Fruit fly (Drosophila melanogaster) whole organism, prepupa: ENCODE data around the gene rt.

Source experiments
- Blimp-1 ChIP-seq: fragments of 200-800 bp; sonication (Bioruptor generic); optimal IDR thresholded peaks from 3 replicates; lab custom pipeline; 2017; ENCODE audit warnings: missing biosample characterization, missing genetic modification characterization, mild to moderate bottlenecking, moderate library complexity, missing genetic modification reagents
- CG10631 ChIP-seq: fragments of 200-800 bp; sonication (Bioruptor generic); optimal IDR thresholded peaks from 2 replicates; lab custom pipeline; 2016; ENCODE audit warnings: missing biosample characterization, missing genetic modification characterization
- CG10669 ChIP-seq: fragments of 200-800 bp; sonication (Bioruptor generic); optimal IDR thresholded peaks from 3 replicates; lab custom pipeline; 2018; ENCODE audit warnings: missing biosample characterization, mild to moderate bottlenecking, missing genetic modification characterization, moderate library complexity
- CG11294 ChIP-seq: fragments of 200-800 bp; sonication (Bioruptor generic); IDR thresholded peaks from 2 replicates; pipeline ENCODE4 v1.3.6; 2022; ENCODE audit warnings: missing biosample characterization, missing genetic modification characterization
- CG11902 ChIP-seq: fragments of 200-800 bp; sonication (Bioruptor generic); optimal IDR thresholded peaks from 3 replicates; lab custom pipeline; 2016; ENCODE audit warnings: missing biosample characterization, missing genetic modification characterization
- CG15336 ChIP-seq: fragments of 200-800 bp; sonication (Bioruptor generic); IDR thresholded peaks from 2 replicates; pipeline ENCODE4 v1.3.6; 2022; ENCODE audit warnings: missing biosample characterization, missing genetic modification characterization
- CG1621 ChIP-seq: fragments of 200-800 bp; sonication (Bioruptor generic); optimal IDR thresholded peaks from 3 replicates; lab custom pipeline; 2018; ENCODE audit warnings: missing biosample characterization, mild to moderate bottlenecking, missing genetic modification characterization
- CG3032 ChIP-seq: fragments of 200-800 bp; optimal IDR thresholded peaks from 2 replicates; lab custom pipeline; 2019; ENCODE audit warnings: missing biosample characterization, mild to moderate bottlenecking, missing genetic modification characterization, moderate library complexity
- CG31627 ChIP-seq: fragments of 200-800 bp; sonication (Bioruptor generic); optimal IDR thresholded peaks from 3 replicates; lab custom pipeline; 2016; ENCODE audit warnings: missing biosample characterization, missing genetic modification characterization
- CG32006 ChIP-seq: fragments of 200-800 bp; sonication (Bioruptor generic); optimal IDR thresholded peaks from 3 replicates; lab custom pipeline; 2017; ENCODE audit warnings: missing biosample characterization, mild to moderate bottlenecking, missing genetic modification characterization
- CG34406 ChIP-seq: fragments of 200-800 bp; sonication (Bioruptor generic); optimal IDR thresholded peaks from 3 replicates; lab custom pipeline; 2016; ENCODE audit warnings: missing biosample characterization, missing genetic modification characterization
- CG3919 ChIP-seq: fragments of 200-800 bp; sonication (Bioruptor generic); optimal IDR thresholded peaks from 3 replicates; lab custom pipeline; 2016; ENCODE audit warnings: missing biosample characterization, missing genetic modification characterization
- CG4318 ChIP-seq: fragments of 200-800 bp; sonication (Bioruptor generic); optimal IDR thresholded peaks from 3 replicates; lab custom pipeline; 2017; ENCODE audit warnings: missing biosample characterization, mild to moderate bottlenecking, missing genetic modification characterization
- CG6163 ChIP-seq: fragments of 200-800 bp; sonication (Bioruptor generic); IDR thresholded peaks from 3 replicates; pipeline ENCODE4 v1.3.6; 2022; ENCODE audit warnings: missing biosample characterization, missing genetic modification characterization
- CG6854 ChIP-seq: fragments of 200-800 bp; sonication (Bioruptor generic); optimal IDR thresholded peaks from 2 replicates; lab custom pipeline; 2017; ENCODE audit warnings: missing biosample characterization, mild to moderate bottlenecking, missing genetic modification characterization
- CG7368 ChIP-seq: fragments of 200-800 bp; sonication (Bioruptor generic); optimal IDR thresholded peaks from 3 replicates; lab custom pipeline; 2016; ENCODE audit warnings: missing biosample characterization, missing genetic modification characterization
- CG8119 ChIP-seq: fragments of 200-800 bp; sonication (Bioruptor generic); IDR thresholded peaks from 3 replicates; pipeline ENCODE4 v1.3.6; 2022; ENCODE audit warnings: missing biosample characterization, missing genetic modification characterization
- CG8319 ChIP-seq: fragments of 200-800 bp; sonication (Bioruptor generic); optimal IDR thresholded peaks from 3 replicates; lab custom pipeline; 2016; ENCODE audit warnings: missing biosample characterization, missing genetic modification characterization
- Eip75B ChIP-seq: fragments of 200-800 bp; sonication (Bioruptor generic); optimal IDR thresholded peaks from 3 replicates; lab custom pipeline; 2016; ENCODE audit warnings: missing biosample characterization, missing genetic modification characterization
- Eip78C ChIP-seq: fragments of 200-800 bp; sonication (Bioruptor generic); peaks from one replicate; lab custom pipeline; 2016; ENCODE audit warnings: missing biosample characterization, missing genetic modification characterization
- Eip93F ChIP-seq: fragments of 200-800 bp; sonication (Bioruptor generic); optimal IDR thresholded peaks from 2 replicates; lab custom pipeline; 2016; ENCODE audit warnings: missing biosample characterization, mild to moderate bottlenecking, missing genetic modification characterization
- Ets21C ChIP-seq: fragments of 200-800 bp; sonication (Bioruptor generic); optimal IDR thresholded peaks from 3 replicates; lab custom pipeline; 2016; ENCODE audit warnings: missing biosample characterization, missing genetic modification characterization
- Ets96B ChIP-seq: fragments of 200-800 bp; optimal IDR thresholded peaks from 2 replicates; lab custom pipeline; 2019; ENCODE audit warnings: missing biosample characterization, mild to moderate bottlenecking, missing genetic modification characterization, moderate library complexity
- Gug ChIP-seq: fragments of 200-800 bp; sonication (Bioruptor generic); IDR thresholded peaks from 2 replicates; pipeline ENCODE4 v1.3.6; 2022; ENCODE audit warnings: missing biosample characterization, missing genetic modification characterization
- Hr38 ChIP-seq: sonication (Bioruptor generic); optimal IDR thresholded peaks from 2 replicates; lab custom pipeline; 2016; ENCODE audit warnings: missing biosample characterization, missing genetic modification characterization
- Hr4 ChIP-seq: fragments of 200-800 bp; sonication (Bioruptor generic); optimal IDR thresholded peaks from 3 replicates; lab custom pipeline; 2016; ENCODE audit warnings: missing biosample characterization, missing genetic modification characterization
- Lpt ChIP-seq: fragments of 200-800 bp; sonication (Bioruptor generic); optimal IDR thresholded peaks from 3 replicates; lab custom pipeline; 2016; ENCODE audit warnings: missing biosample characterization, missing genetic modification characterization
- Met ChIP-seq: fragments of 200-800 bp; sonication (Bioruptor generic); optimal IDR thresholded peaks from 3 replicates; lab custom pipeline; 2016; ENCODE audit warnings: missing biosample characterization, missing genetic modification characterization
- Sox102F ChIP-seq: fragments of 200-800 bp; sonication (Bioruptor generic); optimal IDR thresholded peaks from 2 replicates; lab custom pipeline; 2016; ENCODE audit warnings: missing biosample characterization, mild to moderate bottlenecking, missing genetic modification characterization
- Sox14 ChIP-seq: fragments of 200-800 bp; sonication (Bioruptor generic); optimal IDR thresholded peaks from 3 replicates; lab custom pipeline; 2016; ENCODE audit warnings: missing biosample characterization, missing genetic modification characterization
- Sox15 ChIP-seq: fragments of 200-800 bp; sonication (Bioruptor generic); optimal IDR thresholded peaks from 3 replicates; lab custom pipeline; 2016; ENCODE audit warnings: missing biosample characterization, missing genetic modification characterization
- achi ChIP-seq: fragments of 200-800 bp; sonication (Bioruptor generic); optimal IDR thresholded peaks from 3 replicates; lab custom pipeline; 2016; ENCODE audit warnings: missing biosample characterization, missing genetic modification characterization
- acj6 ChIP-seq: fragments of 200-800 bp; sonication (Bioruptor generic); optimal IDR thresholded peaks from 3 replicates; lab custom pipeline; 2016; ENCODE audit warnings: missing biosample characterization, missing genetic modification characterization
- dsx ChIP-seq: fragments of 200-800 bp; optimal IDR thresholded peaks from 3 replicates; lab custom pipeline; 2019; ENCODE audit warnings: missing biosample characterization, mild to moderate bottlenecking, missing genetic modification characterization, moderate library complexity; ENCODE audit not compliant: poor library complexity, severe bottlenecking
- eg ChIP-seq: fragments of 200-800 bp; sonication (Bioruptor generic); IDR thresholded peaks from 3 replicates; pipeline ENCODE4 v1.3.6; 2022; ENCODE audit warnings: missing biosample characterization, missing genetic modification characterization
- esn ChIP-seq: fragments of 200-800 bp; sonication (Bioruptor generic); optimal IDR thresholded peaks from 2 replicates; lab custom pipeline; 2016; ENCODE audit warnings: missing biosample characterization, mild to moderate bottlenecking, missing genetic modification characterization, moderate library complexity
- fd59A ChIP-seq: fragments of 200-800 bp; sonication (Bioruptor generic); optimal IDR thresholded peaks from 2 replicates; lab custom pipeline; 2017; ENCODE audit warnings: missing biosample characterization, mild to moderate bottlenecking, missing genetic modification characterization, missing genetic modification reagents
- fkh ChIP-seq: fragments of 200-800 bp; sonication (Bioruptor generic); optimal IDR thresholded peaks from 3 replicates; lab custom pipeline; 2017; ENCODE audit warnings: missing biosample characterization, mild to moderate bottlenecking, missing genetic modification characterization, moderate library complexity
- net ChIP-seq: fragments of 200-800 bp; sonication (Bioruptor generic); optimal IDR thresholded peaks from 3 replicates; lab custom pipeline; 2016; ENCODE audit warnings: missing biosample characterization, missing genetic modification characterization
- spab ChIP-seq: fragments of 200-800 bp; sonication (Bioruptor generic); optimal IDR thresholded peaks from 2 replicates; lab custom pipeline; 2017; ENCODE audit warnings: missing biosample characterization, mild to moderate bottlenecking, missing genetic modification characterization, missing genetic modification reagents
- ss ChIP-seq, 2 experiments: fragments of 200-800 bp; sonication (Bioruptor generic); optimal IDR thresholded peaks; 2 replicates in 1 of 2; 3 replicates in 1 of 2; lab custom pipeline; 2017 to 2018; ENCODE audit warnings: mild to moderate bottlenecking in 2 of 2, missing biosample characterization in 2 of 2, missing genetic modification characterization in 2 of 2, moderate library complexity in 1 of 2
- svp ChIP-seq: fragments of 200-800 bp; sonication (Bioruptor generic); peaks from one replicate; lab custom pipeline; 2016; ENCODE audit warnings: missing biosample characterization, missing genetic modification characterization
- topi ChIP-seq: fragments of 200-800 bp; sonication (Bioruptor generic); optimal IDR thresholded peaks from 3 replicates; lab custom pipeline; 2016; ENCODE audit warnings: missing biosample characterization, missing genetic modification characterization
- vri ChIP-seq: fragments of 200-800 bp; sonication (Bioruptor generic); optimal IDR thresholded peaks from 3 replicates; lab custom pipeline; 2016; ENCODE audit warnings: missing biosample characterization, mild to moderate bottlenecking, missing genetic modification characterization

rt gene

dm6 chr3L:11555662-11556460 lies 31.7 kb downstream of the rt start (continued):
- TF ChIP-seq Sox15 (GFP tag; lab: Kevin White, UChicago): no peak
- peak; percentile 80 for TF ChIP-seq fkh
- peak; percentile 81 for TF ChIP-seq CG32006 (GFP tag; lab: Kevin White, UChicago)
- TF ChIP-seq achi (GFP tag; lab: Kevin White, UChicago): peak; percentile 41
- TF ChIP-seq Ets21C (GFP tag; lab: Kevin White, UChicago): no peak
- TF ChIP-seq CG6163: 0 out of 3 replicates have a peak, but pooled peaks have one; percentile 11
- peak; percentile 48 for TF ChIP-seq spab
- TF ChIP-seq Sox102F (GFP tag; lab: Kevin White, UChicago): no peak
- TF ChIP-seq topi (GFP tag; lab: Kevin White, UChicago): no peak
- TF ChIP-seq vri (GFP tag; lab: Kevin White, UChicago): no peak
- peak; percentile 53 for TF ChIP-seq CG10669 (GFP tag; lab: Kevin White, UChicago)
- TF ChIP-seq Blimp-1 (GFP tag; lab: Kevin White, UChicago): no peak
- no peak for TF ChIP-seq Eip93F
- TF ChIP-seq CG6854 (GFP tag; lab: Kevin White, UChicago): no peak
- peak; percentile 88 for TF ChIP-seq Eip78C
- TF ChIP-seq CG7368 (GFP tag; lab: Kevin White, UChicago): peak; percentile 17
- no peak for TF ChIP-seq svp (GFP tag; lab: Kevin White, UChicago)
- TF ChIP-seq acj6 (GFP tag; lab: Kevin White, UChicago): peak; percentile 23
- TF ChIP-seq Hr4 (GFP tag; lab: Kevin White, UChicago): peak; percentile 80
- no peak for TF ChIP-seq Met (GFP tag; lab: Kevin White, UChicago)
- TF ChIP-seq CG31627 (GFP tag; lab: Kevin White, UChicago): no peak
- peak; percentile 64 for TF ChIP-seq Ets96B (tag; lab: Kevin White, UChicago)
- TF ChIP-seq CG11902 (GFP tag; lab: Kevin White, UChicago): no peak
- TF ChIP-seq CG8319: no peak
- TF ChIP-seq esn (GFP tag; lab: Kevin White, UChicago): no peak
- peak; percentile 37 for TF ChIP-seq CG3919 (GFP tag; lab: Kevin White, UChicago)
- TF ChIP-seq CG1621 (tag; lab: Kevin White, UChicago): peak; percentile 37
- peak; percentile 27 for TF ChIP-seq fd59A
- peak; percentile 91 for TF ChIP-seq CG15336 (GFP tag; lab: Robert Waterston, UW)
- peak; percentile 60 for TF ChIP-seq dsx (GFP tag; lab: Kevin White, UChicago)
- peak; percentile 65 to 91 for TF ChIP-seq ss (GFP tag; optimal IDR thresholded peaks at IDR 0.05; lab: Kevin White, UChicago)
- peak; percentile 67 for TF ChIP-seq CG4318 (GFP tag; lab: Kevin White, UChicago)
- TF ChIP-seq CG3032 (tag; lab: Kevin White, UChicago): peak; percentile 49
- peak; percentile 57 for TF ChIP-seq net
- no peak; the same call in none of the 2 replicates for TF ChIP-seq Gug
- peak; percentile 68 for TF ChIP-seq Lpt
- TF ChIP-seq Eip75B (GFP tag; lab: Kevin White, UChicago): peak; percentile 28
- TF ChIP-seq CG34406 (GFP tag; lab: Kevin White, UChicago): peak; percentile 43
- peak; percentile 37 for TF ChIP-seq CG10631

dm6 chr3L:11554796-11555195 lies 32.8 kb downstream of the rt start:
- no peak for TF ChIP-seq CG34406 (GFP tag; lab: Kevin White, UChicago)
- TF ChIP-seq Lpt: no peak
- TF ChIP-seq Hr4 (GFP tag; lab: Kevin White, UChicago): no peak
- no peak for TF ChIP-seq Blimp-1 (GFP tag; lab: Kevin White, UChicago)
- TF ChIP-seq Met (GFP tag; lab: Kevin White, UChicago): no peak
- TF ChIP-seq Sox15 (GFP tag; lab: Kevin White, UChicago): no peak
- TF ChIP-seq CG15336 (GFP tag; lab: Robert Waterston, UW): no peak
- TF ChIP-seq CG11294: no peak
- no peak for TF ChIP-seq acj6 (GFP tag; lab: Kevin White, UChicago)
- no peak for TF ChIP-seq achi (GFP tag; lab: Kevin White, UChicago)
- TF ChIP-seq fd59A: no peak
- TF ChIP-seq Sox14 (GFP tag; lab: Kevin White, UChicago): no peak
- no peak for TF ChIP-seq Eip75B (GFP tag; lab: Kevin White, UChicago)
- TF ChIP-seq Hr38 (GFP tag; lab: Kevin White, UChicago): no peak
- TF ChIP-seq CG11902 (GFP tag; lab: Kevin White, UChicago): no peak
- TF ChIP-seq net: no peak
- no peak for TF ChIP-seq CG8119 (GFP tag; lab: Robert Waterston, UW)
- TF ChIP-seq eg (GFP tag; lab: Robert Waterston, UW): no peak
- TF ChIP-seq, all 60 proteins: peak for 0
